Worm (Caenorhabditis elegans) whole organism, young adult: ENCODE measurements around the gene srx-34.

ENCODE experiments used
- B0261.1 ChIP-seq: sonication (generic microtip); optimal IDR thresholded peaks from 2 replicates; lab custom pipeline; 2016; ENCODE audit warnings: mild to moderate bottlenecking, missing genetic modification characterization, moderate library complexity, missing compliant biosample characterization
- dpff-1 ChIP-seq: sonication (generic microtip); optimal IDR thresholded peaks from 2 replicates; lab custom pipeline; 2017; ENCODE audit warnings: mild to moderate bottlenecking, missing genetic modification characterization, missing compliant biosample characterization
- ekl-4 ChIP-seq: fragments of 200-800 bp; sonication (Bioruptor generic); IDR thresholded peaks from 2 replicates; pipeline ENCODE4 v1.3.6; 2022; ENCODE audit warnings: missing genetic modification reagents, missing genetic modification characterization, missing compliant biosample characterization
- lsl-1 ChIP-seq: fragments of 200-800 bp; sonication (Bioruptor generic); optimal IDR thresholded peaks from 2 replicates; lab custom pipeline; 2018; ENCODE audit warnings: mild to moderate bottlenecking, missing genetic modification characterization, moderate library complexity, missing compliant biosample characterization
- mxl-1 ChIP-seq: sonication (generic microtip); optimal IDR thresholded peaks from 2 replicates; lab custom pipeline; 2016; ENCODE audit warnings: missing genetic modification characterization, missing compliant biosample characterization
- pha-4 ChIP-seq: fragments of 150-350 bp; sonication (generic microtip); optimal IDR thresholded peaks from 2 replicates; lab custom pipeline; 2014; ENCODE audit warnings: missing biosample characterization, missing genetic modification reagents, missing genetic modification characterization
- rcor-1 ChIP-seq: fragments of 200-800 bp; sonication (Bioruptor generic); IDR thresholded peaks from 2 replicates; pipeline ENCODE4 v1.3.6; 2022; ENCODE audit warnings: missing genetic modification reagents, missing genetic modification characterization, missing compliant biosample characterization
- unc-62 ChIP-seq: fragments of 150-350 bp; optimal IDR thresholded peaks from 2 replicates; lab custom pipeline; 2014; ENCODE audit warnings: missing biosample characterization, missing genetic modification reagents, missing genetic modification characterization
- ztf-22 ChIP-seq: fragments of 200-800 bp; sonication (Bioruptor generic); optimal IDR thresholded peaks from 2 replicates; lab custom pipeline; 2018; ENCODE audit warnings: mild to moderate bottlenecking, missing genetic modification characterization, moderate library complexity, missing compliant biosample characterization

DNA sequence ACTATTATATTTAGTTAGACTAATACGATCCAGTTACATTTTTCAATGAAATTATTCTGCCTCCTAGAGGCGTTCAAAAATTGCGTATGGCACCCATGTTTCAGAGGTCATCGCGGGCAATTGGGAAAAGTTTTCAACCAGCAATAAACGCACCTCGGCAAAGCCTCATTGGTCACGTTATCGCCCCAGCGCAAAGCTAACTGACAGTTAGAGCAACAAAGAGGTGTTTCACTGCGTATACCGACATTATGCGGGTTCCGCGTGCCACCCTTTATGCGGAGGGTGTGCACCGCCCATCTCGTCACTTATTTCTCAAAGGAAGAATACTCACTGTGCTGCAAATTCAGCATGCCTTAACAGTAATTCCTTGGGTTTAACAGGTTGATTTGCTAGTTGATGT, 22.6 kb upstream of the srx-34 start:
- TF ChIP-seq rcor-1 (no peak; the same call in none of the 2 replicates), unc-62 (GFP tag; lab: Kevin White, UChicago) (no peak), lsl-1 (GFP tag; lab: Kevin White, UChicago) (peak; percentile 68), dpff-1 (tag; lab: Kevin White, UChicago) (no peak), B0261.1 (tag; lab: Kevin White, UChicago) (no peak), pha-4 (no peak), ztf-22 (GFP tag; lab: Kevin White, UChicago) (no peak), ekl-4 (GFP tag; lab: Robert Waterston, UW) (0 out of 2 replicates have a peak, but pooled peaks have one; percentile 58), mxl-1 (tag; lab: Kevin White, UChicago) (no peak)
